Fruit fly (Drosophila melanogaster) whole organism, embryonic: Measurements from ENCODE around the gene Nasp.
A peak's percentile ranks its signal among the peaks of the same experiment; 100 is the strongest.

Experiments
- Blimp-1 ChIP-seq: fragments of 200-800 bp; sonication (Bioruptor generic); optimal IDR thresholded peaks from 3 replicates; lab custom pipeline; 2018; ENCODE audit warnings: missing biosample characterization, missing genetic modification characterization, mild to moderate bottlenecking, moderate library complexity, missing genetic modification reagents
- CG10209 ChIP-seq: fragments of 200-800 bp; sonication (Bioruptor generic); optimal IDR thresholded peaks from 3 replicates; lab custom pipeline; 2017; ENCODE audit warnings: missing biosample characterization, mild to moderate bottlenecking, missing genetic modification characterization, missing genetic modification reagents
- CG10321 ChIP-seq: fragments of 200-800 bp; sonication (Bioruptor generic); IDR thresholded peaks from 2 replicates; pipeline ENCODE4 v1.3.6; 2022; ENCODE audit warnings: missing biosample characterization, missing genetic modification characterization
- CG11504 ChIP-seq: fragments of 200-800 bp; sonication (Bioruptor generic); optimal IDR thresholded peaks from 3 replicates; lab custom pipeline; 2019; ENCODE audit warnings: missing biosample characterization, mild to moderate bottlenecking, missing genetic modification characterization, moderate library complexity
- CG12071 ChIP-seq: fragments of 200-800 bp; sonication (Bioruptor generic); optimal IDR thresholded peaks from 3 replicates; lab custom pipeline; 2018; ENCODE audit warnings: missing biosample characterization, mild to moderate bottlenecking, missing genetic modification characterization
- CG13123 ChIP-seq: fragments of 200-800 bp; sonication (Bioruptor generic); optimal IDR thresholded peaks from 2 replicates; lab custom pipeline; 2016; ENCODE audit warnings: missing biosample characterization, missing genetic modification characterization
- CG14860 ChIP-seq: fragments of 200-800 bp; sonication (Bioruptor generic); IDR thresholded peaks from 3 replicates; pipeline ENCODE4 v1.3.6; 2022; ENCODE audit warnings: missing biosample characterization, missing genetic modification characterization; ENCODE audit not compliant: partially characterized antibody
- CG15269 ChIP-seq: fragments of 200-800 bp; sonication (Bioruptor generic); optimal IDR thresholded peaks from 2 replicates; lab custom pipeline; 2018; ENCODE audit warnings: missing biosample characterization, mild to moderate bottlenecking, missing genetic modification characterization, moderate library complexity
- CG16813 ChIP-seq: fragments of 200-800 bp; sonication (Bioruptor generic); IDR thresholded peaks from 3 replicates; pipeline ENCODE4 v1.3.6; 2022; ENCODE audit warnings: missing biosample characterization, missing genetic modification characterization; ENCODE audit not compliant: partially characterized antibody
- CG17328 ChIP-seq: fragments of 200-800 bp; sonication (Bioruptor generic); IDR thresholded peaks from 2 replicates; pipeline ENCODE4 v1.3.6; 2022; ENCODE audit warnings: missing biosample characterization, missing genetic modification characterization
- CG17612 ChIP-seq: fragments of 200-800 bp; sonication (Bioruptor generic); IDR thresholded peaks from 2 replicates; pipeline ENCODE4 v1.3.6; 2022; ENCODE audit warnings: missing biosample characterization, missing genetic modification characterization
- CG17829 ChIP-seq: fragments of 200-800 bp; optimal IDR thresholded peaks from 2 replicates; lab custom pipeline; 2019; ENCODE audit warnings: missing biosample characterization, mild to moderate bottlenecking, missing genetic modification characterization, moderate library complexity
- CG2889 ChIP-seq: fragments of 200-800 bp; sonication (Bioruptor generic); IDR thresholded peaks from 3 replicates; pipeline ENCODE4 v1.3.6; 2022; ENCODE audit warnings: missing biosample characterization, missing genetic modification characterization
- CG30403 ChIP-seq: fragments of 200-800 bp; sonication (Bioruptor generic); optimal IDR thresholded peaks from 3 replicates; lab custom pipeline; 2016; ENCODE audit warnings: missing biosample characterization, missing genetic modification characterization
- CG32767 ChIP-seq: fragments of 200-800 bp; sonication (Bioruptor generic); IDR thresholded peaks from 2 replicates; pipeline ENCODE4 v1.3.6; 2022; ENCODE audit warnings: missing biosample characterization, missing genetic modification characterization
- CG4404 ChIP-seq: fragments of 200-800 bp; sonication (Bioruptor generic); IDR thresholded peaks from 2 replicates; pipeline ENCODE4 v1.3.6; 2022; ENCODE audit warnings: missing biosample characterization, missing genetic modification characterization
- CG6689 ChIP-seq: fragments of 200-800 bp; sonication (Bioruptor generic); IDR thresholded peaks from 2 replicates; pipeline ENCODE4 v1.3.6; 2022; ENCODE audit warnings: missing biosample characterization, missing genetic modification characterization
- CoRest ChIP-seq: fragments of 200-800 bp; sonication (Bioruptor generic); optimal IDR thresholded peaks from 3 replicates; lab custom pipeline; 2018; ENCODE audit warnings: missing biosample characterization, mild to moderate bottlenecking, missing genetic modification characterization, moderate library complexity
- Dad ChIP-seq: fragments of 200-800 bp; sonication (Bioruptor generic); optimal IDR thresholded peaks from 3 replicates; lab custom pipeline; 2016; ENCODE audit warnings: missing biosample characterization, missing genetic modification characterization
- Drgx ChIP-seq: fragments of 200-800 bp; sonication (Bioruptor generic); IDR thresholded peaks from 2 replicates; pipeline ENCODE4 v1.3.6; 2022; ENCODE audit warnings: missing biosample characterization, missing genetic modification characterization
- Eip74EF ChIP-seq, 2 experiments: fragments of 200-800 bp in 1 of 2; fragments of >200 bp in 1 of 2; sonication (Bioruptor generic) in 1 of 2; optimal IDR thresholded peaks; 2 replicates each; lab custom pipeline; 2017 to 2019; ENCODE audit warnings: missing biosample characterization in 2 of 2, missing genetic modification characterization in 2 of 2, mild to moderate bottlenecking in 1 of 2, moderate library complexity in 1 of 2
- Hr3 ChIP-seq: fragments of 200-800 bp; sonication (Bioruptor generic); optimal IDR thresholded peaks from 3 replicates; lab custom pipeline; 2016; ENCODE audit warnings: missing biosample characterization, missing genetic modification characterization
- NC2β ChIP-seq: fragments of 200-800 bp; sonication (Bioruptor generic); optimal IDR thresholded peaks from 2 replicates; lab custom pipeline; 2016; ENCODE audit warnings: missing biosample characterization, missing genetic modification characterization
- Ptx1 ChIP-seq: fragments of 200-800 bp; sonication (Bioruptor generic); IDR thresholded peaks from 2 replicates; pipeline ENCODE4 v1.3.6; 2022; ENCODE audit warnings: missing biosample characterization, missing genetic modification characterization
- Sin3A ChIP-seq: fragments of >200 bp; optimal IDR thresholded peaks from 2 replicates; lab custom pipeline; 2018
- ac ChIP-seq: fragments of 200-800 bp; sonication (Bioruptor generic); optimal IDR thresholded peaks from 3 replicates; lab custom pipeline; 2017; ENCODE audit warnings: missing biosample characterization, mild to moderate bottlenecking, missing genetic modification characterization
- ase ChIP-seq: fragments of 200-800 bp; sonication (Bioruptor generic); IDR thresholded peaks from 3 replicates; pipeline ENCODE4 v1.3.6; 2022; ENCODE audit warnings: missing biosample characterization, missing genetic modification characterization
- bab2 ChIP-seq: fragments of 200-800 bp; sonication (Bioruptor generic); optimal IDR thresholded peaks from 2 replicates; lab custom pipeline; 2016; ENCODE audit warnings: missing biosample characterization, missing genetic modification characterization
- btn ChIP-seq: fragments of 200-800 bp; sonication (Bioruptor generic); optimal IDR thresholded peaks from 2 replicates; lab custom pipeline; 2016; ENCODE audit warnings: missing biosample characterization, missing genetic modification characterization
- ci ChIP-seq: fragments of 200-800 bp; sonication (Bioruptor generic); IDR thresholded peaks from 3 replicates; pipeline ENCODE4 v1.3.6; 2022; ENCODE audit warnings: missing biosample characterization, missing genetic modification characterization
- gce ChIP-seq: fragments of 200-800 bp; sonication (Bioruptor generic); IDR thresholded peaks from 3 replicates; pipeline ENCODE4 v1.3.6; 2022; ENCODE audit warnings: missing biosample characterization, missing genetic modification characterization
- hkb ChIP-seq, 2 experiments: fragments of 200-800 bp in 1 of 2; fragments of >200 bp in 1 of 2; sonication (Bioruptor generic) in 1 of 2; IDR thresholded peaks in 1 of 2; optimal IDR thresholded peaks in 1 of 2; 2 replicates each; pipeline versions ENCODE4 v1.3.6 to Lab custom; 2017 to 2022; ENCODE audit warnings: missing biosample characterization in 1 of 2, missing genetic modification characterization in 1 of 2
- ind ChIP-seq: fragments of 200-800 bp; sonication (Bioruptor generic); optimal IDR thresholded peaks from 3 replicates; lab custom pipeline; 2016; ENCODE audit warnings: missing biosample characterization, missing genetic modification characterization
- jigr1 ChIP-seq: fragments of 200-800 bp; sonication (Bioruptor generic); IDR thresholded peaks from 3 replicates; pipeline ENCODE4 v1.3.6; 2022; ENCODE audit warnings: missing biosample characterization, missing genetic modification characterization
- pan ChIP-seq, 4 experiments: fragments of >200 bp in 3 of 4; fragments of 200-800 bp in 1 of 4; sonication (Bioruptor generic) in 1 of 4; optimal IDR thresholded peaks in 3 of 4; IDR thresholded peaks in 1 of 4; 2 replicates each; pipeline versions ENCODE4 v1.3.6 to Lab custom; 2017 to 2022; ENCODE audit warnings: missing biosample characterization in 2 of 4, missing genetic modification characterization in 2 of 4, mixed read lengths in 1 of 4
- phol ChIP-seq: fragments of 200-800 bp; sonication (Bioruptor generic); optimal IDR thresholded peaks from 3 replicates; lab custom pipeline; 2018; ENCODE audit warnings: missing biosample characterization, mild to moderate bottlenecking, missing genetic modification characterization, moderate library complexity
- psq ChIP-seq: fragments of 200-800 bp; sonication (Bioruptor generic); optimal IDR thresholded peaks from 2 replicates; lab custom pipeline; 2017; ENCODE audit warnings: missing biosample characterization, missing genetic modification characterization
- sc ChIP-seq, 3 experiments: fragments of >200 bp in 2 of 3; fragments of 200-800 bp in 1 of 3; sonication (Bioruptor generic) in 1 of 3; optimal IDR thresholded peaks; 2 replicates in 2 of 3; 3 replicates in 1 of 3; lab custom pipeline; 2017; ENCODE audit warnings: mild to moderate bottlenecking in 1 of 3, missing biosample characterization in 1 of 3, missing genetic modification characterization in 1 of 3, missing genetic modification reagents in 1 of 3
- seq ChIP-seq: fragments of 200-800 bp; sonication (Bioruptor generic); IDR thresholded peaks from 2 replicates; pipeline ENCODE4 v1.3.6; 2022; ENCODE audit warnings: missing biosample characterization, missing genetic modification characterization
- sim ChIP-seq: fragments of 200-800 bp; sonication (Bioruptor generic); IDR thresholded peaks from 2 replicates; pipeline ENCODE4 v1.3.6; 2022; ENCODE audit warnings: missing biosample characterization, missing genetic modification characterization
- sisA ChIP-seq: fragments of 200-800 bp; sonication (Bioruptor generic); IDR thresholded peaks from 2 replicates; pipeline ENCODE4 v1.3.6; 2022; ENCODE audit warnings: missing biosample characterization, missing genetic modification characterization
- slou ChIP-seq: fragments of 200-800 bp; sonication (Bioruptor generic); optimal IDR thresholded peaks from 3 replicates; lab custom pipeline; 2016; ENCODE audit warnings: missing biosample characterization, missing genetic modification characterization
- sug ChIP-seq: fragments of 200-800 bp; optimal IDR thresholded peaks from 2 replicates; lab custom pipeline; 2019; ENCODE audit warnings: missing biosample characterization, mild to moderate bottlenecking, missing genetic modification characterization, moderate library complexity
- toy ChIP-seq: fragments of 200-800 bp; sonication (Bioruptor generic); IDR thresholded peaks from 2 replicates; pipeline ENCODE4 v1.3.6; 2022; ENCODE audit warnings: missing biosample characterization, missing genetic modification characterization
- tup ChIP-seq: fragments of 200-800 bp; sonication (Bioruptor generic); optimal IDR thresholded peaks from 2 replicates; lab custom pipeline; 2016; ENCODE audit warnings: missing biosample characterization, mild to moderate bottlenecking, missing genetic modification characterization, moderate library complexity
- unpg ChIP-seq: fragments of 200-800 bp; sonication (Bioruptor generic); optimal IDR thresholded peaks from 3 replicates; lab custom pipeline; 2018; ENCODE audit warnings: missing biosample characterization, mild to moderate bottlenecking, missing genetic modification characterization, moderate library complexity
- wdn ChIP-seq: fragments of 200-800 bp; sonication (Bioruptor generic); IDR thresholded peaks from 2 replicates; pipeline ENCODE4 v1.3.6; 2022; ENCODE audit warnings: missing biosample characterization, missing genetic modification characterization
- wor ChIP-seq: fragments of 200-800 bp; sonication (Bioruptor generic); IDR thresholded peaks from 2 replicates; pipeline ENCODE4 v1.3.6; 2022; ENCODE audit warnings: missing biosample characterization, missing genetic modification characterization
- zf30C ChIP-seq: fragments of 200-800 bp; sonication (Bioruptor generic); optimal IDR thresholded peaks from 3 replicates; lab custom pipeline; 2018; ENCODE audit warnings: missing biosample characterization, mild to moderate bottlenecking, missing genetic modification characterization

Nasp gene

dm6 chr3R:8746354-8746753 is 1.2 kb upstream of the Nasp start (continued):
- TF ChIP-seq zf30C (peak; percentile 24), wor (peak; percentile 46; the same call in 1 of the 2 replicates), CG4404 (GFP tag; lab: Robert Waterston, UW) (peak; percentile 52), seq (GFP tag; lab: Robert Waterston, UW) (peak; percentile 57), CG10321 (GFP tag; lab: Robert Waterston, UW) (0 out of 2 replicates have a peak, but pooled peaks have one; percentile 21), slou (GFP tag; lab: Kevin White, UChicago) (no peak), sug (tag; lab: Kevin White, UChicago) (no peak), CG30403 (GFP tag; lab: Kevin White, UChicago) (peak; percentile 71), CG15269 (tag; lab: Kevin White, UChicago) (peak; percentile 43), ind (GFP tag; lab: Kevin White, UChicago) (peak; percentile 54), tup (GFP tag; lab: Kevin White, UChicago) (no peak), CG2889 (GFP tag; lab: Robert Waterston, UW) (no peak), gce (GFP tag; lab: Robert Waterston, UW) (0 out of 3 replicates have a peak, but pooled peaks have one; percentile 26), sc (optimal IDR thresholded peaks at IDR 0.05; lab: Kevin White, UChicago) (no peak), sc (GFP tag; optimal IDR thresholded peaks at IDR 0.05; lab: Kevin White, UChicago) (peak; percentile 41), psq (no peak), CG13123 (peak; percentile 35), Ptx1 (GFP tag; lab: Robert Waterston, UW) (peak; percentile 56; the same call in 1 of the 2 replicates), ci (GFP tag; lab: Robert Waterston, UW) (peak; percentile 69; the same call in 2 of the 3 replicates), unpg (peak; percentile 77), CG17328 (GFP tag; lab: Robert Waterston, UW) (peak; percentile 71), CoRest (tag; lab: Kevin White, UChicago) (peak; percentile 67), CG11504 (tag; lab: Kevin White, UChicago) (peak; percentile 79), bab2 (peak; percentile 22), pan (optimal IDR thresholded peaks at IDR 0.05; lab: Kevin White, UChicago) (no peak), pan (GFP tag; optimal IDR thresholded peaks at IDR 0.05 in 1 of 2, IDR thresholded peaks at IDR 0.05 in 1 of 2) (peak in 1 of 2 experiments; percentile 63), toy (GFP tag; lab: Robert Waterston, UW) (no peak), CG16813 (no peak), sim (GFP tag; lab: Robert Waterston, UW) (peak; percentile 63; the same call in 1 of the 2 replicates), phol (tag; lab: Kevin White, UChicago) (peak; percentile 73), CG17612 (GFP tag; lab: Robert Waterston, UW) (no peak), CG10209 (GFP tag; lab: Kevin White, UChicago) (peak; percentile 53), Eip74EF (GFP tag; optimal IDR thresholded peaks at IDR 0.05; lab: Kevin White, UChicago) (peak in 1 of 2 experiments; percentile 19), CG17829 (tag; lab: Kevin White, UChicago) (peak; percentile 78), hkb (optimal IDR thresholded peaks at IDR 0.05; lab: Kevin White, UChicago) (no peak), hkb (GFP tag; IDR thresholded peaks at IDR 0.05; lab: Robert Waterston, UW) (peak; percentile 79), Dad (GFP tag; lab: Kevin White, UChicago) (no peak), Drgx (GFP tag; lab: Robert Waterston, UW) (peak; percentile 81)
- TF ChIP-seq, all 482 proteins: peak for 211

- TF ChIP-seq jigr1 (GFP tag; lab: Robert Waterston, UW), result no peak
- no peak for TF ChIP-seq ase (GFP tag; lab: Robert Waterston, UW)
- no peak for TF ChIP-seq Blimp-1 (GFP tag; lab: Kevin White, UChicago)
- no peak for TF ChIP-seq sisA
- TF ChIP-seq CG14860, result 0 out of 3 replicates have a peak, but pooled peaks have one; percentile 2
- TF ChIP-seq btn (GFP tag; lab: Kevin White, UChicago), result no peak
- TF ChIP-seq wdn, result no peak
- TF ChIP-seq NC2β, result no peak
- TF ChIP-seq ac, result no peak
- TF ChIP-seq Sin3A (lab: Kevin White, UChicago), result peak; percentile 9
- TF ChIP-seq CG12071 (GFP tag; lab: Kevin White, UChicago), result no peak
- TF ChIP-seq CG6689 (GFP tag; lab: Robert Waterston, UW), result no peak
- no peak for TF ChIP-seq Hr3 (GFP tag; lab: Kevin White, UChicago)
- no peak for TF ChIP-seq CG32767 (GFP tag; lab: Robert Waterston, UW)
Measured at dm6 chr3R:8747871-8748775, 525 bp downstream of the Nasp start.
